Worm (Caenorhabditis elegans) whole organism, mixed stage, embryonic: ENCODE measurements around the gene lin-40.

Source experiments
- M03D4.4 ChIP-seq: sonication (generic microtip); optimal IDR thresholded peaks from 2 replicates; lab custom pipeline; 2017; ENCODE audit warnings: mild to moderate bottlenecking, missing genetic modification characterization, missing compliant biosample characterization
- blmp-1 ChIP-seq: fragments of 150-350 bp; optimal IDR thresholded peaks from 2 replicates; lab custom pipeline; 2014; ENCODE audit warnings: missing biosample characterization, missing genetic modification characterization
- ceh-39 ChIP-seq: fragments of 150-350 bp; optimal IDR thresholded peaks from 2 replicates; lab custom pipeline; 2014; ENCODE audit warnings: missing biosample characterization, missing genetic modification characterization
- ceh-43 ChIP-seq: fragments of 200-800 bp; sonication (Bioruptor generic); optimal IDR thresholded peaks from 2 replicates; lab custom pipeline; 2018; ENCODE audit warnings: mild to moderate bottlenecking, missing genetic modification characterization, moderate library complexity, missing compliant biosample characterization
- ces-1 ChIP-seq: fragments of 150-350 bp; optimal IDR thresholded peaks from 2 replicates; lab custom pipeline; 2014; ENCODE audit warnings: missing biosample characterization, missing genetic modification reagents, missing genetic modification characterization
- cnd-1 ChIP-seq: fragments of 200-800 bp; sonication (Bioruptor generic); optimal IDR thresholded peaks from 2 replicates; lab custom pipeline; 2018; ENCODE audit warnings: mild to moderate bottlenecking, missing genetic modification characterization, missing compliant biosample characterization
- elt-3 ChIP-seq: fragments of 150-350 bp; optimal IDR thresholded peaks from 2 replicates; lab custom pipeline; 2014; ENCODE audit warnings: missing biosample characterization, missing genetic modification characterization
- flh-1 ChIP-seq: fragments of 200-800 bp; sonication (Bioruptor generic); optimal IDR thresholded peaks from 2 replicates; lab custom pipeline; 2018; ENCODE audit warnings: mild to moderate bottlenecking, missing genetic modification characterization, moderate library complexity, missing compliant biosample characterization
- ham-2 ChIP-seq: fragments of 200-800 bp; sonication (Bioruptor generic); optimal IDR thresholded peaks from 2 replicates; lab custom pipeline; 2018; ENCODE audit warnings: mild to moderate bottlenecking, missing genetic modification characterization, missing compliant biosample characterization
- hlh-1 ChIP-seq: fragments of 150-350 bp; optimal IDR thresholded peaks from 2 replicates; lab custom pipeline; 2014; ENCODE audit warnings: missing biosample characterization, missing genetic modification reagents, missing genetic modification characterization
- lin-13 ChIP-seq: fragments of 150-350 bp; optimal IDR thresholded peaks from 2 replicates; lab custom pipeline; 2014; ENCODE audit warnings: missing biosample characterization, missing genetic modification characterization
- lin-32 ChIP-seq: fragments of 200-800 bp; sonication (Bioruptor generic); optimal IDR thresholded peaks from 2 replicates; lab custom pipeline; 2018; ENCODE audit warnings: mild to moderate bottlenecking, missing genetic modification characterization, missing compliant biosample characterization
- lsy-2 ChIP-seq: fragments of 150-350 bp; optimal IDR thresholded peaks from 2 replicates; lab custom pipeline; 2014; ENCODE audit warnings: missing biosample characterization, missing genetic modification characterization
- mep-1 ChIP-seq: fragments of 150-350 bp; optimal IDR thresholded peaks from 2 replicates; lab custom pipeline; 2017; ENCODE audit warnings: missing biosample characterization, missing genetic modification reagents, missing genetic modification characterization, inconsistent platforms
- mls-2 ChIP-seq: sonication (generic microtip); optimal IDR thresholded peaks from 2 replicates; lab custom pipeline; 2016; ENCODE audit warnings: mild to moderate bottlenecking, missing genetic modification characterization, moderate library complexity, missing compliant biosample characterization
- nhr-12 ChIP-seq: fragments of 150-350 bp; optimal IDR thresholded peaks from 2 replicates; lab custom pipeline; 2014; ENCODE audit warnings: missing biosample characterization, missing genetic modification characterization
- nhr-2 ChIP-seq: fragments of 150-350 bp; optimal IDR thresholded peaks from 2 replicates; lab custom pipeline; 2014; ENCODE audit warnings: missing biosample characterization, missing genetic modification characterization
- nhr-237 ChIP-seq: fragments of 150-350 bp; optimal IDR thresholded peaks from 2 replicates; lab custom pipeline; 2014; ENCODE audit warnings: missing biosample characterization, missing genetic modification characterization
- nhr-28 ChIP-seq: fragments of 150-350 bp; optimal IDR thresholded peaks from 2 replicates; lab custom pipeline; 2014; ENCODE audit warnings: missing biosample characterization, missing genetic modification characterization
- nhr-76 ChIP-seq: sonication (generic microtip); optimal IDR thresholded peaks from 2 replicates; lab custom pipeline; 2017; ENCODE audit warnings: missing biosample characterization, missing genetic modification characterization
- pha-4 ChIP-seq: fragments of 150-350 bp; optimal IDR thresholded peaks from 2 replicates; lab custom pipeline; 2018; ENCODE audit warnings: missing biosample characterization, missing genetic modification reagents, missing genetic modification characterization
- sem-2 ChIP-seq: fragments of 200-800 bp; sonication (Bioruptor generic); optimal IDR thresholded peaks from 2 replicates; lab custom pipeline; 2018; ENCODE audit warnings: mild to moderate bottlenecking, missing genetic modification characterization, missing compliant biosample characterization
- snpc-4 ChIP-seq: fragments of 150-350 bp; optimal IDR thresholded peaks from 2 replicates; lab custom pipeline; 2014; ENCODE audit warnings: missing biosample characterization, missing genetic modification characterization
- sptf-1 ChIP-seq: sonication (generic microtip); optimal IDR thresholded peaks from 2 replicates; lab custom pipeline; 2017; ENCODE audit warnings: mild to moderate bottlenecking, missing genetic modification characterization, moderate library complexity, missing compliant biosample characterization
- tbx-8 ChIP-seq: fragments of 200-800 bp; sonication (Bioruptor generic); optimal IDR thresholded peaks from 2 replicates; lab custom pipeline; 2018; ENCODE audit warnings: mild to moderate bottlenecking, missing genetic modification characterization, moderate library complexity, missing compliant biosample characterization
- unc-120 ChIP-seq: sonication (generic microtip); optimal IDR thresholded peaks from 2 replicates; lab custom pipeline; 2017; ENCODE audit warnings: missing genetic modification characterization, missing compliant biosample characterization; ENCODE audit not compliant: poor library complexity, severe bottlenecking
- unc-62 ChIP-seq: fragments of 150-350 bp; optimal IDR thresholded peaks from 2 replicates; lab custom pipeline; 2014; ENCODE audit warnings: missing biosample characterization, missing genetic modification reagents, missing genetic modification characterization
- zip-8 ChIP-seq: fragments of 150-350 bp; optimal IDR thresholded peaks from 2 replicates; lab custom pipeline; 2014; ENCODE audit warnings: missing biosample characterization, missing genetic modification characterization
- ztf-11 ChIP-seq: fragments of 150-350 bp; optimal IDR thresholded peaks from 2 replicates; lab custom pipeline; 2014; ENCODE audit warnings: missing biosample characterization, missing genetic modification characterization

The lin-40 gene

DNA sequence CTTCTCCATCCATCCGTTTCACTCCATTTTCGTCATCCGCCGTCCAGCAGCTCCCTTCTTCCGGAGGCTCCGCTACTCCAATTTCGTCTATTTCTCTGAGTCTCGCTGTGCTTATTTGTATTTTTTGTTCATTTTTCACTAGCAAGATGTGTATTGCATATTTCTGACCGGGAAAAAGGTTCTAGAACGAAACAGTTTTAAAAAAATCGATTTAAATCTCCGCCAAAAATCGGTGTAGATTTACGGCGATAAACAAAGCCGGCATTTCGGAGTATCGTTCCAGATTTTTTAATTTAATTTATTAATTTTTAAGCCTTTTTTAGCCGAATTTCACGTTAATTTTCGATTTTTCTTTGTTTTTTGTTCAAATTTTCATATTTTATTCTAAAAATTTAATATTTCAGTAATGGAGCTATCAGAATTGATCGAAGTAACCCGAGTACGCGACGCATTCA, 38.4 kb downstream of the lin-40 start, which contains the start of gene mtm-9:
TSS of gene mtm-9 (plus strand) at position 405 of the 455 bp plus-strand sequence.
- TF ChIP-seq mls-2 (tag; lab: Kevin White, UChicago) (no peak), lsy-2 (peak; percentile 3), mep-1 (tag; lab: Kevin White, UChicago) (peak; percentile 8), tbx-8 (GFP tag; lab: Kevin White, UChicago) (no peak), ceh-39 (peak; percentile 46), blmp-1 (tag; lab: Kevin White, UChicago) (no peak), ces-1 (peak; percentile 81), nhr-2 (tag; lab: Kevin White, UChicago) (no peak)
- TF ChIP-seq, all 35 proteins: peak for 4

DNA sequence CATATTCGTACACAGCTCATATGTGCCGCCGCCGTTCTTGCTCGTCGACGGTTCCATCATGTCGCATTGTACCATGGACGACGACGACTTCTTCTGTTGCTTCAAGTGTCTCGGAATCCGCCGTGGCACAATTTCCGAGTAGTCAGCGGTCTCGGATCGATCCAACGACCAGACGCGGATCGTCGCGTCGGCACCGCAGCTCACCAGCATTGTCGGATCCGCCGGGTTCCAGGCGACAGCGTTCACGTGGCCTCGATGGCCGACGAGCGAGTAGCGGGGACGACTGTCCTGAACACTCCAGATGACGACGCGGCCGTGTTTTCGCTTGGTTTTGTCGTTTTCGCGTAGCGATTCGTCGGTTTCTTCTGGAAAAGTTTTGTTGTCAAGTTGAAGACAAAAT, 45.5 kb downstream of the lin-40 start:
- TF ChIP-seq sem-2 (GFP tag; lab: Kevin White, UChicago): no peak
- TF ChIP-seq mls-2 (tag; lab: Kevin White, UChicago): no peak
- TF ChIP-seq nhr-12 (tag; lab: Kevin White, UChicago): no peak
- no peak for TF ChIP-seq elt-3 (tag; lab: Kevin White, UChicago)
- TF ChIP-seq snpc-4: no peak
- no peak for TF ChIP-seq mep-1 (tag; lab: Kevin White, UChicago)
- no peak for TF ChIP-seq lin-32 (GFP tag; lab: Kevin White, UChicago)
- no peak for TF ChIP-seq blmp-1 (tag; lab: Kevin White, UChicago)
- no peak for TF ChIP-seq nhr-76 (tag; lab: Kevin White, UChicago)
- no peak for TF ChIP-seq tbx-8 (GFP tag; lab: Kevin White, UChicago)
- TF ChIP-seq lsy-2: no peak
- TF ChIP-seq flh-1 (GFP tag; lab: Kevin White, UChicago): no peak
- TF ChIP-seq cnd-1 (tag; lab: Kevin White, UChicago): no peak
- TF ChIP-seq ceh-39: no peak
- TF ChIP-seq nhr-2 (tag; lab: Kevin White, UChicago): no peak
- no peak for TF ChIP-seq ham-2
- TF ChIP-seq unc-120 (tag; lab: Kevin White, UChicago): no peak
- TF ChIP-seq ztf-11 (tag; lab: Kevin White, UChicago): no peak
- TF ChIP-seq hlh-1 (tag; lab: Kevin White, UChicago): no peak
- TF ChIP-seq ces-1: no peak
- TF ChIP-seq, all 35 proteins: peak for 0

DNA sequence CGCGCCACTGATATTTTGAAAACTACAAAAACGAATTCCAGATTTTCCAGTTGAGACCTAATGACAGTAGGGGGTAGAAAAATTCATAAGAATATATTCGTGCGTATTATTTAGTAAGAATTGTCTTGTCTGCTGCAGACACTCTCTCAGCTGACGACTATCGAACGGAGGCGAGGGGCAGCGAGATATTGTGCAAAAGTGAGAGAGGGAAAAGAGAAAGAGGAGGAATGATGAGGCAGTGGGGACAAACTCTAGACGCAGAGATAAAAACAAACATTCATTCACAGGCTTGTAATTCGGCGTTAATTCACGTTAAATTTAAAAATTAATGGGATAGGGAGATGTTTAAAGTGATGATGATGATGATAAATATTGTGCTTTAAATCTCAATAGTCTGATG, 52.1 kb downstream of the lin-40 start, which contains the start of gene gid-7:
TSS of gene gid-7 (minus strand) at position 188 of the 400 bp plus-strand sequence.
- TF ChIP-seq ces-1: peak; percentile 72
- TF ChIP-seq ceh-39: no peak
- TF ChIP-seq nhr-28 (tag; lab: Kevin White, UChicago): no peak
- TF ChIP-seq elt-3 (tag; lab: Kevin White, UChicago): no peak

DNA sequence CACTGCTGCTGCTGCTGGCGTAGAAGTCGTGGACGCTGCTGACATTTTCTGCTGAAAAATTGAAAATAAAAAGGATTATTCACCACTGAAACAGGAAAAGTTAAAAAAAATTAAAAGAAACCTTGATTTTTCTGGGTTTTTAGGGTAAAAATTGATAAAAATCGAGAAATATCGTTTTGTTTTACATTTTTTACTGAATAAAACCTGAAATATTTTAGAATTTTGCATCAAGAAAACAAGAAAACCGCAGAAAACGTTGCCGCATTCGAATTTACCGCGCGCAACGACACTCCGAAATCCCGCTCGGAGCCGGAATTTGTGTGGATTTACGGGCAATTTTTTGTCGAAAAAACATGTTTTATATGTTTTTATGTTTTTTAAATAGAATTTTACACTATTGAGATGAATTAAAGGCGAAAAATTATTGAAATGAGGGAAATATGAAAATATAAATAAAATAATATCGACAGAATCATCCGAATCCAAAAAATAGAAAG, 54.7 kb downstream of the lin-40 start, which contains the start of gene chk-1:
TSS of gene chk-1 (minus strand) at position 51 of the 497 bp plus-strand sequence.
- TF ChIP-seq pha-4 (peak; percentile 11), lsy-2 (peak; percentile 40), lin-13 (tag; lab: Kevin White, UChicago) (peak; percentile 11), ceh-39 (peak; percentile 35), nhr-237 (tag; lab: Kevin White, UChicago) (peak; percentile 66), mep-1 (tag; lab: Kevin White, UChicago) (peak; percentile 71), snpc-4 (no peak), ham-2 (no peak)

DNA sequence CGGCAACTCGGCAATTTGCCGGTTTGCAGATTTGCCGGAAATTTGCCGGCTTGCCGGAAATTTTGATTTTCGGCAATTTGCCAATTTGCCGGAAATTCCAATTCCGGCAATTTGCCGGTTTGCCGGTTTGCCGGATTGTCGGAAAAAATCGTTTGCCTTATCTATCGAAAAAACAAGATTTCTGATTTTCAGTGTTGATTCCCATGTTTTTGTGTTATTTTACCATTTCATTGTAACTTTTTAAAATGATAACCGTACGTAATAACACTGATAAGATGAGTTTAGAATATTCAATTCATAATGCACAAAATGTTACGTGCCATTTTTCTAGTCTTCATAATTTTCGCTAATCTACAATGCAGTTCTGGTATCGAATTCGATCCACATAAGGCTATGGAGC, 56.1 kb downstream of the lin-40 start, which contains the start of gene oac-55:
TSS of gene oac-55 (plus strand) at position 301 of the 400 bp plus-strand sequence.
- TF ChIP-seq ztf-11 (tag; lab: Kevin White, UChicago) (no peak), nhr-237 (tag; lab: Kevin White, UChicago) (no peak), lin-32 (GFP tag; lab: Kevin White, UChicago) (no peak), unc-62 (GFP tag; lab: Kevin White, UChicago) (no peak), mls-2 (tag; lab: Kevin White, UChicago) (no peak), sptf-1 (no peak), elt-3 (tag; lab: Kevin White, UChicago) (no peak), ceh-43 (GFP tag; lab: Kevin White, UChicago) (no peak), nhr-28 (tag; lab: Kevin White, UChicago) (no peak), pha-4 (no peak), ham-2 (no peak), nhr-12 (tag; lab: Kevin White, UChicago) (no peak), M03D4.4 (tag; lab: Kevin White, UChicago) (no peak)

DNA sequence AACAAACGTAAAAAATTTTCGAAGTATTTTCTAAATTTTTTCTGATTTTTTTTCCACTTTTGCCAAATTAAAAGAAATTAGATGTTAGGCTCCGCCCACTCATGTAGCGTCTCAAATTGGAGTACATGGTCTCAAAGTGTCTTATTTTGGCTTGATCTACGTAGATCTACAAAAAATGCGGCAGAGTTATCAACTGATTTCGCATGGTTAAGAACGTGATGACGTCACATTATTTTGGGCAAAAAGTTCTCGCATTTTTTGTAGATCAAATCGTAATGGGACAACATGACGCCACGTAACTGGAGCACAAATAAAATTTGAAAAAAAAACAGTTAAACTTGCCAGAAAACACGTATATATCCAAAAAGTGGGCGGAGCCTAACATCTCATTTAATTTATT, 57.0 kb downstream of the lin-40 start:
- TF ChIP-seq zip-8 (tag; lab: Kevin White, UChicago) (peak; percentile 14), sptf-1 (no peak)
